Worm (Caenorhabditis elegans) whole organism, L1 larva: ENCODE measurements around the gene T04C9.3.

Experiments used
- ama-1 ChIP-seq: fragments of 150-350 bp; optimal IDR thresholded peaks from 2 replicates; lab custom pipeline; 2014
- ceh-82 ChIP-seq, 3 experiments: fragments of 150-350 bp in 1 of 3; sonication (generic microtip) in 2 of 3; optimal IDR thresholded peaks; 2 replicates each; lab custom pipeline; 2014 to 2017; ENCODE audit warnings: missing biosample characterization in 3 of 3, missing genetic modification characterization in 3 of 3
- egl-27 ChIP-seq, 2 experiments: fragments of 150-350 bp in 1 of 2; sonication (generic microtip); optimal IDR thresholded peaks; 3 replicates each; lab custom pipeline; 2017 to 2018; ENCODE audit warnings: missing biosample characterization in 2 of 2, missing genetic modification characterization in 2 of 2, missing genetic modification reagents in 2 of 2
- elt-2 ChIP-seq: sonication (generic microtip); optimal IDR thresholded peaks from 2 replicates; lab custom pipeline; 2016; ENCODE audit warnings: missing genetic modification characterization, mild to moderate bottlenecking, inconsistent platforms, missing compliant biosample characterization, missing genetic modification reagents
- lin-13 ChIP-seq: fragments of 150-350 bp; optimal IDR thresholded peaks from 2 replicates; lab custom pipeline; 2014; ENCODE audit warnings: missing biosample characterization, missing genetic modification reagents, missing genetic modification characterization
- mep-1 ChIP-seq: fragments of 150-350 bp; optimal IDR thresholded peaks from 2 replicates; lab custom pipeline; 2014; ENCODE audit warnings: missing biosample characterization, missing genetic modification characterization
- snpc-4 ChIP-seq: fragments of 150-350 bp; optimal IDR thresholded peaks from 2 replicates; lab custom pipeline; 2014; ENCODE audit warnings: missing biosample characterization, missing genetic modification characterization

DNA sequence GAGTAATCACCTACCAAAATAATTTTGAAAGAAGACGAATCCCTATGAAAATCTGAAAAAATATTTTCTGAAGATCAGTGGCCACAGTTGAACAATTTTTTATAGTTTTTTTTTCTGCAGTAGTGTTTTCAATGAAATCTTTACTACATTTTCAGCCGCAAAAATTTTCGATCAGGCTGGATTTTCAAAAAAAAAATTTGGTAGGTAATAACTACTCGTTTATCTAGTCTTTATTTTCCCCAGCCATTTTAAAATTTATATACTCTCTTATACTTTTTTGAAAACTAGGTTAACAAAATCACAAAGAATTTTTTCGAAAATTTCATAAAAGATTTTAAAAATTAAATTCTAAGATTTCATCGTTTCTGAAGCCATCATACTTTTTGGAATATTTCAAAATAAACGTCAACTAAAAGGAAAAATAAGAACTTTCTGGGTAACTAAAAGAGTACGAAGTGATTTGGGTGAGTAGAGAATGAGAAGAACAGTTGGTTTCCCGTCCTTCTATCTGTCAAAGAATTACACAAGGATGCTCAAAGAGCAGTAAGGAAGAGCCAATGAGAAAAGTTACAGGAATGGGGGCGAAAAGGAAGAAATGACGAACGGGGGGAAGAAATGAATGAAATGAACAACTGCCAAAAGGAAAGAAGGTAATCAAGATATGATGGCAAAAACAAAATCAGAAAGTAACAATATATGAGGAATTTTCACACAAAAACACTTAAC, 10.3 kb upstream of the T04C9.3 start, which contains the start of gene mlp-1:
- no peak for TF ChIP-seq ama-1 (lab: Kevin White, UChicago)
- TF ChIP-seq egl-27 (tag; optimal IDR thresholded peaks at IDR 0.05; lab: Kevin White, UChicago) = no peak
- TF ChIP-seq mep-1 (tag; lab: Kevin White, UChicago) = no peak
- TF ChIP-seq snpc-4 (tag; lab: Kevin White, UChicago) = no peak
- TF ChIP-seq elt-2 (tag; lab: Kevin White, UChicago) = no peak
- no peak for TF ChIP-seq lin-13
- TF ChIP-seq ceh-82 (tag; optimal IDR thresholded peaks at IDR 0.05; lab: Kevin White, UChicago) = no peak
